Fruit fly (Drosophila melanogaster) whole organism, wandering third instar larva: Measurements from ENCODE around the gene CG32074.

Source experiments
- brk ChIP-seq: fragments of 200-800 bp; sonication (Bioruptor generic); optimal IDR thresholded peaks from 2 replicates; lab custom pipeline; 2016; ENCODE audit warnings: missing biosample characterization, mild to moderate bottlenecking, missing genetic modification characterization
- h ChIP-seq: fragments of 200-800 bp; sonication (Bioruptor generic); optimal IDR thresholded peaks from 3 replicates; lab custom pipeline; 2016; ENCODE audit warnings: missing biosample characterization, mild to moderate bottlenecking, missing genetic modification characterization
- psq ChIP-seq: fragments of 200-800 bp; sonication (Bioruptor generic); optimal IDR thresholded peaks from 3 replicates; lab custom pipeline; 2017; ENCODE audit warnings: missing biosample characterization, mild to moderate bottlenecking, missing genetic modification characterization, moderate library complexity

- TF ChIP-seq psq (no peak), h (GFP tag; lab: Kevin White, UChicago) (no peak), brk (GFP tag; lab: Kevin White, UChicago) (no peak)
Measured at dm6 chr3L:11117733-11118132, 14.4 kb downstream of the CG32074 start.
